Fruit fly (Drosophila melanogaster) whole organism, embryonic: ENCODE results near the gene Plzf.

Experiments used
- Ada2b ChIP-seq: fragments of 200-800 bp; sonication (Bioruptor generic); IDR thresholded peaks from 2 replicates; pipeline ENCODE4 v1.3.6; 2022; ENCODE audit warnings: missing biosample characterization, missing genetic modification characterization
- Bdp1 ChIP-seq: fragments of 200-800 bp; sonication (Bioruptor generic); optimal IDR thresholded peaks from 3 replicates; lab custom pipeline; 2016; ENCODE audit warnings: missing biosample characterization, missing genetic modification characterization
- CG10366 ChIP-seq: fragments of 200-800 bp; sonication (Bioruptor generic); IDR thresholded peaks from 2 replicates; pipeline ENCODE4 v1.3.6; 2022; ENCODE audit warnings: missing biosample characterization, missing genetic modification characterization
- CG11504 ChIP-seq: fragments of 200-800 bp; sonication (Bioruptor generic); optimal IDR thresholded peaks from 3 replicates; lab custom pipeline; 2019; ENCODE audit warnings: missing biosample characterization, mild to moderate bottlenecking, missing genetic modification characterization, moderate library complexity
- CG13894 ChIP-seq: fragments of 200-800 bp; sonication (Bioruptor generic); optimal IDR thresholded peaks from 3 replicates; lab custom pipeline; 2018; ENCODE audit warnings: missing biosample characterization, mild to moderate bottlenecking, missing genetic modification characterization, moderate library complexity
- CG15514 ChIP-seq: fragments of 200-800 bp; sonication (Bioruptor generic); optimal IDR thresholded peaks from 3 replicates; lab custom pipeline; 2017; ENCODE audit warnings: missing biosample characterization, missing genetic modification characterization, mild to moderate bottlenecking, moderate library complexity, missing genetic modification reagents
- CG18476 ChIP-seq: fragments of 200-800 bp; sonication (Bioruptor generic); optimal IDR thresholded peaks from 2 replicates; lab custom pipeline; 2016; ENCODE audit warnings: missing biosample characterization, mild to moderate bottlenecking, missing genetic modification characterization
- CG18599 ChIP-seq: fragments of 200-800 bp; sonication (Bioruptor generic); optimal IDR thresholded peaks from 3 replicates; lab custom pipeline; 2017; ENCODE audit warnings: missing biosample characterization, missing genetic modification characterization, mild to moderate bottlenecking, moderate library complexity, missing genetic modification reagents
- CG2199 ChIP-seq: fragments of 200-800 bp; sonication (Bioruptor generic); IDR thresholded peaks from 3 replicates; pipeline ENCODE4 v1.3.6; 2022; ENCODE audit warnings: missing biosample characterization, missing genetic modification characterization
- CG2202 ChIP-seq: fragments of 200-800 bp; sonication (Bioruptor generic); optimal IDR thresholded peaks from 2 replicates; lab custom pipeline; 2018; ENCODE audit warnings: missing biosample characterization, mild to moderate bottlenecking, missing genetic modification characterization
- CG31224 ChIP-seq: fragments of 200-800 bp; sonication (Bioruptor generic); IDR thresholded peaks from 2 replicates; pipeline ENCODE4 v1.3.6; 2022; ENCODE audit warnings: missing biosample characterization, missing genetic modification characterization
- CG3281 ChIP-seq: fragments of 200-800 bp; sonication (Bioruptor generic); optimal IDR thresholded peaks from 3 replicates; lab custom pipeline; 2017; ENCODE audit warnings: missing biosample characterization, mild to moderate bottlenecking, missing genetic modification characterization
- CG3847 ChIP-seq: fragments of 200-800 bp; sonication (Bioruptor generic); IDR thresholded peaks from 2 replicates; pipeline ENCODE4 v1.3.6; 2022; ENCODE audit warnings: missing biosample characterization, missing genetic modification characterization
- CG3995 ChIP-seq: fragments of 200-800 bp; sonication (Bioruptor generic); optimal IDR thresholded peaks from 3 replicates; lab custom pipeline; 2016; ENCODE audit warnings: missing biosample characterization, missing genetic modification characterization
- CG4404 ChIP-seq: fragments of 200-800 bp; sonication (Bioruptor generic); IDR thresholded peaks from 2 replicates; pipeline ENCODE4 v1.3.6; 2022; ENCODE audit warnings: missing biosample characterization, missing genetic modification characterization
- CG6765 ChIP-seq: fragments of 200-800 bp; sonication (Bioruptor generic); optimal IDR thresholded peaks from 3 replicates; lab custom pipeline; 2017; ENCODE audit warnings: missing biosample characterization, mild to moderate bottlenecking, missing genetic modification characterization
- CG6791 ChIP-seq: fragments of 200-800 bp; sonication (Bioruptor generic); IDR thresholded peaks from 3 replicates; pipeline ENCODE4 v1.3.6; 2022; ENCODE audit warnings: missing biosample characterization, missing genetic modification characterization; ENCODE audit not compliant: partially characterized antibody
- CG7786 ChIP-seq: fragments of 200-800 bp; sonication (Bioruptor generic); optimal IDR thresholded peaks from 2 replicates; lab custom pipeline; 2016; ENCODE audit warnings: missing biosample characterization, missing genetic modification characterization
- CG8765 ChIP-seq: fragments of 200-800 bp; sonication (Bioruptor generic); IDR thresholded peaks from 2 replicates; pipeline ENCODE4 v1.3.6; 2022; ENCODE audit warnings: missing biosample characterization, missing genetic modification characterization
- CG9817 ChIP-seq: fragments of 200-800 bp; sonication (Bioruptor generic); optimal IDR thresholded peaks from 2 replicates; lab custom pipeline; 2018; ENCODE audit warnings: missing biosample characterization, mild to moderate bottlenecking, missing genetic modification characterization, moderate library complexity
- Chrac-16 ChIP-seq: fragments of 200-800 bp; sonication (Bioruptor generic); optimal IDR thresholded peaks from 3 replicates; lab custom pipeline; 2016; ENCODE audit warnings: missing biosample characterization, missing genetic modification characterization
- Dip3 ChIP-seq: fragments of 200-800 bp; sonication (Bioruptor generic); optimal IDR thresholded peaks from 3 replicates; lab custom pipeline; 2016; ENCODE audit warnings: missing biosample characterization, missing genetic modification characterization
- Fer2 ChIP-seq: fragments of 200-800 bp; sonication (Bioruptor generic); optimal IDR thresholded peaks from 2 replicates; lab custom pipeline; 2018; ENCODE audit warnings: missing biosample characterization, mild to moderate bottlenecking, missing genetic modification characterization, moderate library complexity
- Lhr ChIP-seq: fragments of 200-800 bp; sonication (Bioruptor generic); optimal IDR thresholded peaks from 3 replicates; lab custom pipeline; 2017; ENCODE audit warnings: mild to moderate bottlenecking, missing biosample characterization, missing genetic modification reagents, missing genetic modification characterization
- Lim3 ChIP-seq: fragments of 200-800 bp; sonication (Bioruptor generic); IDR thresholded peaks from 2 replicates; pipeline ENCODE4 v1.3.6; 2022; ENCODE audit warnings: missing biosample characterization, missing genetic modification characterization
- Mes4 ChIP-seq: fragments of 200-800 bp; sonication (Bioruptor generic); optimal IDR thresholded peaks from 2 replicates; lab custom pipeline; 2016; ENCODE audit warnings: missing biosample characterization, missing genetic modification characterization
- NC2β ChIP-seq: fragments of 200-800 bp; sonication (Bioruptor generic); optimal IDR thresholded peaks from 2 replicates; lab custom pipeline; 2016; ENCODE audit warnings: missing biosample characterization, missing genetic modification characterization
- Nf-YA ChIP-seq: fragments of 200-800 bp; sonication (Bioruptor generic); IDR thresholded peaks from 2 replicates; pipeline ENCODE4 v1.3.6; 2022; ENCODE audit warnings: missing biosample characterization, missing genetic modification characterization
- PHDP ChIP-seq: fragments of 200-800 bp; sonication (Bioruptor generic); optimal IDR thresholded peaks from 3 replicates; lab custom pipeline; 2018; ENCODE audit warnings: missing biosample characterization, mild to moderate bottlenecking, missing genetic modification characterization, moderate library complexity
- Sry-δ ChIP-seq: fragments of 200-800 bp; sonication (Bioruptor generic); optimal IDR thresholded peaks from 2 replicates; lab custom pipeline; 2016; ENCODE audit warnings: missing biosample characterization, missing genetic modification characterization
- Xrp1 ChIP-seq: fragments of 200-800 bp; sonication (Bioruptor generic); IDR thresholded peaks from 2 replicates; pipeline ENCODE4 v1.3.6; 2022; ENCODE audit warnings: missing biosample characterization, missing genetic modification characterization
- YL-1 ChIP-seq: fragments of 200-800 bp; sonication (Bioruptor generic); optimal IDR thresholded peaks from 3 replicates; lab custom pipeline; 2017; ENCODE audit warnings: missing biosample characterization, mild to moderate bottlenecking, missing genetic modification characterization
- caup ChIP-seq: fragments of 200-800 bp; sonication (Bioruptor generic); optimal IDR thresholded peaks from 3 replicates; lab custom pipeline; 2017; ENCODE audit warnings: missing biosample characterization, mild to moderate bottlenecking, missing genetic modification characterization, moderate library complexity; ENCODE audit not compliant: severe bottlenecking
- cg ChIP-seq: fragments of 200-800 bp; sonication (Bioruptor generic); optimal IDR thresholded peaks from 3 replicates; lab custom pipeline; 2019; ENCODE audit warnings: missing biosample characterization, mild to moderate bottlenecking, missing genetic modification characterization, moderate library complexity
- eve ChIP-seq, 2 experiments: fragments of >200 bp; optimal IDR thresholded peaks; 2 replicates each; lab custom pipeline; 2017; ENCODE audit warnings: missing biosample characterization in 2 of 2, missing genetic modification characterization in 2 of 2
- gcm ChIP-seq: fragments of 200-800 bp; sonication (Bioruptor generic); optimal IDR thresholded peaks from 2 replicates; lab custom pipeline; 2019; ENCODE audit warnings: missing biosample characterization, mild to moderate bottlenecking, missing genetic modification characterization, moderate library complexity
- grau ChIP-seq: fragments of 200-800 bp; optimal IDR thresholded peaks from 3 replicates; lab custom pipeline; 2019; ENCODE audit warnings: missing biosample characterization, mild to moderate bottlenecking, missing genetic modification characterization, moderate library complexity
- gro ChIP-seq: fragments of 200-800 bp; sonication (Bioruptor generic); optimal IDR thresholded peaks from 2 replicates; lab custom pipeline; 2016; ENCODE audit warnings: missing biosample characterization, missing genetic modification characterization
- hb ChIP-seq: fragments of 200-800 bp; sonication (Bioruptor generic); IDR thresholded peaks from 3 replicates; pipeline ENCODE4 v1.3.6; 2022; ENCODE audit warnings: missing biosample characterization, missing genetic modification characterization; ENCODE audit not compliant: partially characterized antibody
- lab ChIP-seq: fragments of 200-800 bp; sonication (Bioruptor generic); optimal IDR thresholded peaks from 3 replicates; lab custom pipeline; 2017; ENCODE audit warnings: missing biosample characterization, missing genetic modification characterization, mild to moderate bottlenecking, moderate library complexity, missing genetic modification reagents
- maf-S ChIP-seq: fragments of 200-800 bp; sonication (Bioruptor generic); optimal IDR thresholded peaks from 2 replicates; lab custom pipeline; 2016; ENCODE audit warnings: missing biosample characterization, missing genetic modification characterization
- onecut ChIP-seq: fragments of 200-800 bp; sonication (Bioruptor generic); IDR thresholded peaks from 2 replicates; pipeline ENCODE4 v1.3.6; 2022; ENCODE audit warnings: missing biosample characterization, missing genetic modification characterization
- pan ChIP-seq, 4 experiments: fragments of >200 bp in 3 of 4; fragments of 200-800 bp in 1 of 4; sonication (Bioruptor generic) in 1 of 4; optimal IDR thresholded peaks in 3 of 4; IDR thresholded peaks in 1 of 4; 2 replicates each; pipeline versions ENCODE4 v1.3.6 to Lab custom; 2017 to 2022; ENCODE audit warnings: missing biosample characterization in 2 of 4, missing genetic modification characterization in 2 of 4, mixed read lengths in 1 of 4
- pum ChIP-seq: fragments of 200-800 bp; sonication (Bioruptor generic); optimal IDR thresholded peaks from 2 replicates; lab custom pipeline; 2016; ENCODE audit warnings: missing biosample characterization, missing genetic modification characterization
- sqz ChIP-seq: fragments of 200-800 bp; sonication (Bioruptor generic); optimal IDR thresholded peaks from 3 replicates; lab custom pipeline; 2018; ENCODE audit warnings: missing biosample characterization, mild to moderate bottlenecking, missing genetic modification characterization
- tap ChIP-seq: fragments of 200-800 bp; optimal IDR thresholded peaks from 3 replicates; lab custom pipeline; 2019; ENCODE audit warnings: missing biosample characterization, mild to moderate bottlenecking, missing genetic modification characterization, moderate library complexity
- tio ChIP-seq: fragments of 200-800 bp; sonication (Bioruptor generic); optimal IDR thresholded peaks from 2 replicates; lab custom pipeline; 2017; ENCODE audit warnings: missing biosample characterization, missing genetic modification characterization, inconsistent platforms
- usp ChIP-seq: fragments of >200 bp; optimal IDR thresholded peaks from 2 replicates; lab custom pipeline; 2017; ENCODE audit warnings: missing biosample characterization, missing genetic modification characterization

The Plzf gene

DNA sequence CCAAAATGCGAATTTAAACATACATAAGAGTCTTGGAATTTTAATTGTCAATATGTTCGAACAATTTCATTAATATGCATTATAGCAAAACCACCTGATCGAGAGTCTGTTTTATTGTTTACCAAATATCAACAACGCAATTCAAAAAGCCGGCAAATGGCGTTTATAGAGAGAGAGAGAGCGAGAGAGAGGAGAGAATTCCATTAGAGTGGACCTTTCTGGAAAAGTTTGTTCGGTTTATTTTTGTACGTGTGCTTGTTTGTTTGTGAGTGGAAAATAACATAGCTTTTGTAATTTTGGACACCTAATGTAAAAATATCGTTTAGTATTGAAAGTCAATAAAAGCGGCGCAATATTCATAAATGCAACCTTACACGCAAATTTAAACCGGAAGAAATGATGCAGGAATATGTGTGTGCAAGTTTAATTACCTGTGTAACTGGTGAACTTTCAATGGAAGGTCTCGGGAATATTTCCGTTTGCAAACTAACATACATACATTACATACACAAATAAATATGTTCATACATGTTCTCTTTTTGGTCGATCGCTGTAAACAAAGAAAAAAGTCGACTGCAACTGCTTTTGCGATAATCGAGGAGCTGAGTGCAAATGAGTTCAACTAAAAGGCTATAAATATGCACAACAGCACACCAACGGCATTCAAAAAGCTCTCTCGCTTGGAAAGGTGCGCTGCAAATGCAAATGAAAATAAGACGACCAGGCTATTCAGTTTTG lies 3.9 kb downstream of the Plzf start, which contains the start of gene CG6785 (continued):
- peak; percentile 43 for TF ChIP-seq cg (GFP tag; lab: Kevin White, UChicago)
- no peak for TF ChIP-seq eve (GFP tag; optimal IDR thresholded peaks at IDR 0.05; lab: Kevin White, UChicago)
- TF ChIP-seq CG6791 = no peak
- peak; percentile 63 for TF ChIP-seq Xrp1
- TF ChIP-seq CG31224 (GFP tag; lab: Robert Waterston, UW) = no peak
- TF ChIP-seq Nf-YA (GFP tag; lab: Robert Waterston, UW) = no peak; the same call in 1 of the 2 replicates
- no peak for TF ChIP-seq pan (optimal IDR thresholded peaks at IDR 0.05; lab: Kevin White, UChicago)
- peak in 1 of 2 experiments; percentile 59 for TF ChIP-seq pan (GFP tag; optimal IDR thresholded peaks at IDR 0.05 in 1 of 2, IDR thresholded peaks at IDR 0.05 in 1 of 2)
- peak; percentile 92 for TF ChIP-seq CG2202 (tag; lab: Kevin White, UChicago)
- peak; percentile 85 for TF ChIP-seq gro (GFP tag; lab: Kevin White, UChicago)
- TF ChIP-seq tio (GFP tag; lab: Kevin White, UChicago) = no peak
- peak; percentile 68 for TF ChIP-seq Bdp1
- peak; percentile 89 for TF ChIP-seq PHDP (tag; lab: Kevin White, UChicago)
- TF ChIP-seq CG11504 (tag; lab: Kevin White, UChicago) = peak; percentile 80
- peak; percentile 91 for TF ChIP-seq gcm
- peak; percentile 56 for TF ChIP-seq CG9817 (tag; lab: Kevin White, UChicago)
- peak; percentile 66 for TF ChIP-seq maf-S
- TF ChIP-seq CG2199 (GFP tag; lab: Robert Waterston, UW) = no peak
- TF ChIP-seq CG3281 = peak; percentile 76
- peak; percentile 74 for TF ChIP-seq onecut (GFP tag; lab: Robert Waterston, UW)
- TF ChIP-seq pum (GFP tag; lab: Kevin White, UChicago) = peak; percentile 62
- peak; percentile 80 for TF ChIP-seq sqz (GFP tag; lab: Kevin White, UChicago)
- TF ChIP-seq usp (GFP tag; lab: Kevin White, UChicago) = no peak
- no peak for TF ChIP-seq CG8765 (GFP tag; lab: Robert Waterston, UW)
- TF ChIP-seq Chrac-16 = peak; percentile 19
- peak; percentile 69 for TF ChIP-seq CG7786 (GFP tag; lab: Kevin White, UChicago)
- no peak for TF ChIP-seq Ada2b (GFP tag; lab: Robert Waterston, UW)
- peak; percentile 92 for TF ChIP-seq YL-1 (GFP tag; lab: Kevin White, UChicago)
- TF ChIP-seq CG18599 (GFP tag; lab: Kevin White, UChicago) = peak; percentile 90
- TF ChIP-seq Mes4 = peak; percentile 91
- TF ChIP-seq Dip3 (GFP tag; lab: Kevin White, UChicago) = peak; percentile 61
- peak; percentile 72 for TF ChIP-seq CG13894 (tag; lab: Kevin White, UChicago)
- TF ChIP-seq CG6765 (GFP tag; lab: Kevin White, UChicago) = peak; percentile 84
- TF ChIP-seq NC2β = peak; percentile 91
- 0 out of 2 replicates have a peak, but pooled peaks have one; percentile 14 for TF ChIP-seq CG10366
- no peak for TF ChIP-seq hb
- no peak for TF ChIP-seq Lim3 (GFP tag; lab: Robert Waterston, UW)
- TF ChIP-seq CG3995 (GFP tag; lab: Kevin White, UChicago) = peak; percentile 24
- TF ChIP-seq CG4404 (GFP tag; lab: Robert Waterston, UW) = no peak
- no peak for TF ChIP-seq CG3847 (GFP tag; lab: Robert Waterston, UW)
- peak; percentile 57 for TF ChIP-seq CG18476 (GFP tag; lab: Kevin White, UChicago)
- peak; percentile 94 for TF ChIP-seq lab (GFP tag; lab: Kevin White, UChicago)
- peak; percentile 90 for TF ChIP-seq caup (GFP tag; lab: Kevin White, UChicago)
- peak; percentile 53 for TF ChIP-seq Fer2 (tag; lab: Kevin White, UChicago)
- TF ChIP-seq Lhr (GFP tag; lab: Kevin White, UChicago) = peak; percentile 78
- TF ChIP-seq grau (tag; lab: Kevin White, UChicago) = peak; percentile 62
- peak; percentile 76 for TF ChIP-seq tap (tag; lab: Kevin White, UChicago)
- peak; percentile 86 for TF ChIP-seq CG15514 (GFP tag; lab: Kevin White, UChicago)
- peak; percentile 33 for TF ChIP-seq Sry-δ (GFP tag; lab: Kevin White, UChicago)
